Worm (Caenorhabditis elegans) whole organism, L2 larva: Measurements from ENCODE around the gene twk-12.
A peak's percentile ranks its signal among the peaks of the same experiment; 100 is the strongest.

Source experiments
- Y55F3AM.14 ChIP-seq: fragments of 200-800 bp; sonication (Bioruptor generic); optimal IDR thresholded peaks from 2 replicates; lab custom pipeline; 2018; ENCODE audit warnings: mild to moderate bottlenecking, missing genetic modification characterization, missing compliant biosample characterization
- ZK546.5 ChIP-seq: sonication (generic microtip); optimal IDR thresholded peaks from 2 replicates; lab custom pipeline; 2017; ENCODE audit warnings: missing biosample characterization, missing genetic modification characterization
- aly-2 ChIP-seq: fragments of 150-350 bp; optimal IDR thresholded peaks from 2 replicates; lab custom pipeline; 2014; ENCODE audit warnings: missing biosample characterization, missing genetic modification characterization
- ama-1 ChIP-seq: fragments of 150-350 bp; optimal IDR thresholded peaks from 2 replicates; lab custom pipeline; 2018; ENCODE audit warnings: inconsistent platforms
- blmp-1 ChIP-seq: sonication (generic microtip); optimal IDR thresholded peaks from 2 replicates; lab custom pipeline; 2017; ENCODE audit warnings: missing genetic modification characterization, mild to moderate bottlenecking, missing compliant biosample characterization, antibody characterized with exemption, moderate library complexity; ENCODE audit not compliant: insufficient read depth
- ceh-16 ChIP-seq: fragments of 150-350 bp; optimal IDR thresholded peaks from 2 replicates; lab custom pipeline; 2014; ENCODE audit warnings: missing biosample characterization, missing genetic modification characterization
- ceh-82 ChIP-seq: fragments of 150-350 bp; optimal IDR thresholded peaks from 2 replicates; lab custom pipeline; 2014; ENCODE audit warnings: missing biosample characterization, missing genetic modification characterization
- crh-2 ChIP-seq: sonication (generic microtip); optimal IDR thresholded peaks from 2 replicates; lab custom pipeline; 2017; ENCODE audit warnings: missing biosample characterization, missing genetic modification characterization
- dmd-4 ChIP-seq: sonication (generic microtip); optimal IDR thresholded peaks from 2 replicates; lab custom pipeline; 2017; ENCODE audit warnings: missing biosample characterization, missing genetic modification characterization
- egl-27 ChIP-seq: sonication (generic microtip); optimal IDR thresholded peaks from 3 replicates; lab custom pipeline; 2017; ENCODE audit warnings: missing biosample characterization, missing genetic modification reagents, missing genetic modification characterization
- elt-1 ChIP-seq: fragments of 150-350 bp; optimal IDR thresholded peaks from 2 replicates; lab custom pipeline; 2014; ENCODE audit warnings: missing biosample characterization, missing genetic modification characterization
- elt-3 ChIP-seq: sonication (generic microtip); optimal IDR thresholded peaks from 2 replicates; lab custom pipeline; 2017; ENCODE audit warnings: missing biosample characterization, missing genetic modification characterization
- fos-1 ChIP-seq: fragments of 150-350 bp; optimal IDR thresholded peaks from 2 replicates; lab custom pipeline; 2014; ENCODE audit warnings: missing biosample characterization, missing genetic modification characterization
- gmeb-1 ChIP-seq: fragments of 150-350 bp; optimal IDR thresholded peaks from 2 replicates; lab custom pipeline; 2014; ENCODE audit warnings: missing biosample characterization, missing genetic modification characterization
- lin-11 ChIP-seq: fragments of 150-350 bp; sonication (generic microtip); optimal IDR thresholded peaks from 2 replicates; lab custom pipeline; 2014; ENCODE audit warnings: missing biosample characterization, missing genetic modification characterization, inconsistent platforms, mixed read lengths
- lin-13 ChIP-seq: fragments of 150-350 bp; optimal IDR thresholded peaks from 2 replicates; lab custom pipeline; 2014; ENCODE audit warnings: missing biosample characterization, missing genetic modification reagents, missing genetic modification characterization
- lin-39 ChIP-seq: fragments of 150-350 bp; optimal IDR thresholded peaks from 2 replicates; lab custom pipeline; 2014; ENCODE audit warnings: missing biosample characterization, missing genetic modification reagents, missing genetic modification characterization
- lsy-2 ChIP-seq, 2 experiments: fragments of 150-350 bp in 1 of 2; sonication (generic microtip) in 1 of 2; optimal IDR thresholded peaks; 2 replicates each; lab custom pipeline; 2014 to 2017; ENCODE audit warnings: missing biosample characterization in 2 of 2, missing genetic modification characterization in 2 of 2
- mab-5 ChIP-seq: fragments of 150-350 bp; optimal IDR thresholded peaks from 2 replicates; lab custom pipeline; 2014; ENCODE audit warnings: missing biosample characterization, missing genetic modification characterization
- mbf-1 ChIP-seq: sonication (generic microtip); optimal IDR thresholded peaks from 2 replicates; lab custom pipeline; 2017; ENCODE audit warnings: missing biosample characterization, missing genetic modification characterization
- mdl-1 ChIP-seq, 2 experiments: fragments of 150-350 bp in 1 of 2; sonication (generic microtip) in 1 of 2; optimal IDR thresholded peaks; 2 replicates each; lab custom pipeline; 2017; ENCODE audit warnings: missing biosample characterization in 2 of 2, missing genetic modification characterization in 2 of 2
- nhr-10 ChIP-seq: sonication (generic microtip); optimal IDR thresholded peaks from 2 replicates; lab custom pipeline; 2017; ENCODE audit warnings: missing biosample characterization, missing genetic modification characterization
- nhr-11 ChIP-seq: fragments of 150-350 bp; optimal IDR thresholded peaks from 2 replicates; lab custom pipeline; 2014; ENCODE audit warnings: missing biosample characterization, missing genetic modification characterization
- nhr-12 ChIP-seq: fragments of 150-350 bp; optimal IDR thresholded peaks from 2 replicates; lab custom pipeline; 2014; ENCODE audit warnings: missing biosample characterization, missing genetic modification characterization
- nhr-21 ChIP-seq: fragments of 150-350 bp; optimal IDR thresholded peaks from 2 replicates; lab custom pipeline; 2014; ENCODE audit warnings: missing biosample characterization, missing genetic modification characterization
- nhr-23 ChIP-seq: fragments of 150-350 bp; optimal IDR thresholded peaks from 2 replicates; lab custom pipeline; 2014; ENCODE audit warnings: missing biosample characterization, missing genetic modification reagents, missing genetic modification characterization
- peb-1 ChIP-seq: fragments of 150-350 bp; optimal IDR thresholded peaks from 2 replicates; lab custom pipeline; 2014; ENCODE audit warnings: missing biosample characterization, missing genetic modification characterization
- sma-3 ChIP-seq: sonication (generic microtip); optimal IDR thresholded peaks from 2 replicates; lab custom pipeline; 2016; ENCODE audit warnings: missing genetic modification reagents, missing genetic modification characterization, missing compliant biosample characterization
- unc-39 ChIP-seq: fragments of 150-350 bp; optimal IDR thresholded peaks from 2 replicates; lab custom pipeline; 2014; ENCODE audit warnings: missing biosample characterization, missing genetic modification characterization
- unc-55 ChIP-seq: fragments of 150-350 bp; sonication (generic microtip); optimal IDR thresholded peaks from 3 replicates; lab custom pipeline; 2014; ENCODE audit warnings: missing biosample characterization, missing genetic modification reagents, missing genetic modification characterization
- unc-62 ChIP-seq: fragments of 150-350 bp; optimal IDR thresholded peaks from 2 replicates; lab custom pipeline; 2014; ENCODE audit warnings: missing biosample characterization, missing genetic modification reagents, missing genetic modification characterization
- zag-1 ChIP-seq: fragments of 150-350 bp; optimal IDR thresholded peaks from 2 replicates; lab custom pipeline; 2014; ENCODE audit warnings: missing biosample characterization, missing genetic modification characterization
- ztf-1 ChIP-seq: fragments of 200-800 bp; sonication (Bioruptor generic); conservative IDR thresholded peaks from 2 replicates; pipeline ENCODE4 v1.3.6; 2022; ENCODE audit warnings: missing genetic modification characterization, missing compliant biosample characterization
- ztf-11 ChIP-seq: sonication (generic microtip); optimal IDR thresholded peaks from 2 replicates; lab custom pipeline; 2017; ENCODE audit warnings: missing biosample characterization, missing genetic modification characterization

Gene twk-12

ce11 chrV:10647043-10647611 is 20.3 kb upstream of the twk-12 start, which contains the start of the genes C32C4.3 and C32C4.16:
TSS of gene C32C4.3 (minus strand) at chrV:10647143.
TSS of gene C32C4.16 (plus strand) at chrV:10647561.
- TF ChIP-seq egl-27 (tag; lab: Kevin White, UChicago) (no peak), elt-3 (no peak)

DNA sequence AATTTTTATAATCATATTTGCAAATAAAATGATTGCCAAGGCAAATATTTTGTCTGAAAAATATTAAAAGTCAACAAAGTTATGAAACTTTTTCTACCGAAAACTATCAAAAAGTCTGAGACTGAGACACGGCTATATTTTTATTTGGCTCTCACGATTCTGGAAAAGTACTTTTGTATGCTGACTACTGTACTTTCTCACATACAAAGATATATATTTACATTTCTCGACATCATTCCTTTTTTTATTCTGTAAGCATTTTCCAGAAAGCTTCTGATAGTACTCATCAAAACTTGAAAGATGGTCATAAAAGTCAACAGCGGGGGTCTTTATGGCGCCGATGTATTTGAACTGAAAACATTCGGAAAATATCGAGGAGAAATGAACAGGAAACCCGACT is 19.2 kb upstream of the twk-12 start, which contains the start of gene aqp-6:
Gene aqp-6, plus strand, starts transcription at position 301 of the 400 bp plus-strand sequence.
- TF ChIP-seq lin-13 (GFP tag; lab: Kevin White, UChicago): no peak
- TF ChIP-seq gmeb-1: no peak
- TF ChIP-seq nhr-11 (tag; lab: Kevin White, UChicago): no peak
- TF ChIP-seq nhr-23: no peak
- no peak for TF ChIP-seq aly-2
- no peak for TF ChIP-seq dmd-4
- no peak for TF ChIP-seq elt-1 (tag; lab: Kevin White, UChicago)
- no peak for TF ChIP-seq crh-2 (tag; lab: Kevin White, UChicago)
- no peak for TF ChIP-seq ztf-1 (GFP tag; lab: Robert Waterston, UW)
- TF ChIP-seq ceh-16 (tag; lab: Kevin White, UChicago): no peak
- TF ChIP-seq nhr-10 (tag; lab: Kevin White, UChicago): no peak
- TF ChIP-seq elt-3: no peak
- TF ChIP-seq blmp-1 (tag; lab: Kevin White, UChicago): no peak

DNA sequence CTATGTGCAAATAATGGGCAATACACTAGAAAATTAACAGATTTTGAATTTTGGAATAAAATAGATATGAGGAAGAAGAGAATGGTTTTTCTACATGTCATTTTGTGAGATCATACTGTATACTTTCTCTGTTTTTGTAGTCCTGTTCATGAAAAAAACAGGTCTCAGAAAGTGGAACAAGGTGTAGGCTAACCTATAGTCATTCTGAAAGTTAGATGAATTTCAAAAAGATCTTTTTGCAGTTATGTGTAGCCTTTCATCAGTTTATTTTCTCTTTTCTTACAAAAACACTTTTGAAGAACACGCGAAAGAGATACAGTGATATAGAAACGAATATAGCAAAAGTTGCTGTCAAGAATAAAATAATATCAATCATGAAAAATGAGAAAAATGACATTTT is 13.2 kb upstream of the twk-12 start, which contains the start of gene ugt-35:
Gene ugt-35, minus strand, starts transcription at position 101 of the 400 bp plus-strand sequence.
- TF ChIP-seq nhr-21 (tag; lab: Kevin White, UChicago) (no peak), aly-2 (no peak), ZK546.5 (tag; lab: Kevin White, UChicago) (no peak), Y55F3AM.14 (GFP tag; lab: Kevin White, UChicago) (no peak), zag-1 (no peak), elt-1 (tag; lab: Kevin White, UChicago) (no peak), lsy-2 (tag; optimal IDR thresholded peaks at IDR 0.05; lab: Kevin White, UChicago) (no peak), lin-11 (tag; lab: Kevin White, UChicago) (no peak), ceh-82 (tag; lab: Kevin White, UChicago) (no peak), lin-39 (no peak), mab-5 (tag; lab: Kevin White, UChicago) (no peak), crh-2 (tag; lab: Kevin White, UChicago) (no peak), mdl-1 (tag; optimal IDR thresholded peaks at IDR 0.05; lab: Kevin White, UChicago) (no peak), mbf-1 (tag; lab: Kevin White, UChicago) (no peak), dmd-4 (no peak), ztf-11 (tag; lab: Kevin White, UChicago) (no peak), nhr-12 (tag; lab: Kevin White, UChicago) (no peak), ama-1 (lab: Kevin White, UChicago) (no peak), fos-1 (tag; lab: Kevin White, UChicago) (no peak), lin-13 (GFP tag; lab: Kevin White, UChicago) (no peak)
- TF ChIP-seq, all 48 proteins: peak for 0

- TF ChIP-seq peb-1: no peak
- peak; percentile 22 for TF ChIP-seq crh-2 (tag; lab: Kevin White, UChicago)
- TF ChIP-seq ZK546.5 (tag; lab: Kevin White, UChicago): no peak
Observed at ce11 chrV:10656958-10657357, 10.4 kb upstream of the twk-12 start, which contains the start of gene ugt-34. TSS of gene ugt-34 (minus strand) at chrV:10656978.

- TF ChIP-seq sma-3 (GFP tag; lab: Kevin White, UChicago) (no peak), unc-55 (GFP tag; lab: Kevin White, UChicago) (peak; percentile 17), unc-62 (GFP tag; lab: Kevin White, UChicago) (no peak), fos-1 (tag; lab: Kevin White, UChicago) (no peak), unc-39 (tag; lab: Kevin White, UChicago) (no peak)
Observed at ce11 chrV:10657959-10658358, 9.4 kb upstream of the twk-12 start, which contains the start of gene tut-2. TSS of gene tut-2 (plus strand) at chrV:10658235.
